Worm (Caenorhabditis elegans): ENCODE results near the gene K09E3.2.

Gene K09E3.2

DNA sequence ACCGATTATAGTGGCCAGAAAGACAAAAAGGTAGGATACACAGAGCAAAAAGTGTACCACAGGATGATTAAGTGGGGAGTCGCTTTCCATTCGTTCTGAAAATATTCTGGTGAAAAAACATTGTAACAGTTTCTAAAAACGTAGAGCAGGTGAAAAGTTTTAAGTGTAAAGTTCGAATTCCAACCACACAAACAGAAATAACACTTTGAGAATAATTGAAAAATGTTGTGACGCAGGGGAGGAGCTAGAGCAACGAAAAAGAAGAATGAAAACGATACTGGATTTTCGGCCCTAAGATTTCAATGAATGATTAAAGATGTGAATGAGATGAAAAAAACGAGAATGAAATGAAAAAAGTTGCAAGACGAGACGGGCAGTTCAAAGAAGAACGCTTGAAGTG, 40.4 kb downstream of the K09E3.2 start, which contains the start of gene npr-21:
npr-21 (minus strand) TSS at position 101 of the 400 bp plus-strand sequence.
- TF ChIP-seq lsy-27 (tag; optimal IDR thresholded peaks at IDR 0.05; ENCODE audit: borderline replicate concordance, insufficient read depth) (no peak), tbx-9 (tag; optimal IDR thresholded peaks at IDR 0.05; ENCODE audit: borderline replicate concordance) (no peak), egrh-3 (GFP tag; IDR thresholded peaks at IDR 0.05) (no peak), ZK185.1 (tag; optimal IDR thresholded peaks at IDR 0.05; ENCODE audit: poor library complexity, severe bottlenecking) (no peak), F37B4.10 (GFP tag; IDR thresholded peaks at IDR 0.05) (no peak), D2030.7 (GFP tag; IDR thresholded peaks at IDR 0.05) (no peak), tlf-1 (GFP tag; optimal IDR thresholded peaks at IDR 0.05) (no peak), rec-8 (tag; optimal IDR thresholded peaks at IDR 0.05) (no peak), xnd-1 (tag; optimal IDR thresholded peaks at IDR 0.05) (no peak)

All from whole organism, young adult.